In the genomic region with DNA sequence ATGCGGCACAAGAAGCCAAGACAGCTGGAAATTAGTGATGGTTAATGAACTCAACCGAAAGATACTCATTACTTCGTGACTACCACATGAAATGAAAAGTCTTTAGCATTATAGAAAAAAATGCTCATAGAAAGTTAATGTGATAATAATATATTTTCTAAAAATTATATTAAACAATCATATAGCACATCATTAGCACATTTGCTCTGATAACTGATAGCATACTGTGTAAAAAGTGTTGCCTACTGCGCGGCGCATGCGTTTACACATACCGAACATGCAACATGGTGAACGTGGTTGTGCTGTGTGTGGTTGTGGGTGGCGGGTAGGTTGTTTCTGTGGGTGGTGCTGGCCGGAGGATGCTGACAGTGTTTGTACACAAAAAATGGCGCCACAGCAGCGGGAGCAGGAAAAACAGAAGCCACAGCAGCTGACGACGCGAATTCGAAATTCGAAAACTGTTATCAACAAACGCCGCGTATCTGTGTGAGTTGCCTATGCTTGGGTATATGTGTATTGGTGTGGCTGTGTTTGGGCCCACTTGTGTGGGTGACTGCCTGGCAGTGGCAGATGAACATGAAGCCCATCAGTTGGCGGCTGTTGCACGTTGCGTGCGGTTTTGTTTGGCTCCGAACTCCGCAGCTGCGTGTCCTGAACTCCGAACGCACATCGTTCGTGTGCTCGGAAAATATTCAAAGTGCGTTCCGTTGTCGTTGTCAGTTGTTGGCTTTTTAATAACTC, we compare ENCODE assay signal across 1 fruit fly cellular context.
TF ChIP-seq lines count a peak whose summit lies in the region.

A gene (plus strand): TSS at position 604 of the 741 bp plus-strand sequence.

TF ChIP-seq in whole organism, embryonic, 481 proteins besides CTCF, POLR2A, EP300 and RAD21 (continued from another document):
- peak; percentile 28; the same call in 1 of the 3 replicates for TF ChIP-seq CG6175 (GFP tag; IDR thresholded peaks at IDR 0.05; lab: Robert Waterston, UW)
- no peak for TF ChIP-seq dmrt11E (tag; optimal IDR thresholded peaks at IDR 0.05; lab: Kevin White, UChicago)
- TF ChIP-seq vvl (GFP tag; IDR thresholded peaks at IDR 0.05; lab: Robert Waterston, UW), result peak; percentile 71
- TF ChIP-seq CG11504 (tag; optimal IDR thresholded peaks at IDR 0.05; lab: Kevin White, UChicago), result peak; percentile 39
- TF ChIP-seq danr (GFP tag; IDR thresholded peaks at IDR 0.05; lab: Robert Waterston, UW), result peak; percentile 30; the same call in 1 of the 2 replicates
- no peak for TF ChIP-seq vfl (GFP tag; optimal IDR thresholded peaks at IDR 0.05; lab: Kevin White, UChicago)
- no peak for TF ChIP-seq CG10959 (GFP tag; IDR thresholded peaks at IDR 0.05; lab: Robert Waterston, UW)
- TF ChIP-seq Optix (GFP tag; IDR thresholded peaks at IDR 0.05; lab: Robert Waterston, UW), result no peak
- no peak for TF ChIP-seq CG7963 (GFP tag; IDR thresholded peaks at IDR 0.05; lab: Robert Waterston, UW; ENCODE audit: partially characterized antibody)
- peak; percentile 67 for TF ChIP-seq dysf (GFP tag; IDR thresholded peaks at IDR 0.05; lab: Robert Waterston, UW)
- TF ChIP-seq CG11085 (GFP tag; IDR thresholded peaks at IDR 0.05; lab: Robert Waterston, UW), result 0 out of 2 replicates have a peak, but pooled peaks have one; percentile 11
- no peak for TF ChIP-seq Blimp-1 (GFP tag; optimal IDR thresholded peaks at IDR 0.05; lab: Kevin White, UChicago)
- peak; percentile 43; the same call in 1 of the 2 replicates for TF ChIP-seq CG32772 (GFP tag; IDR thresholded peaks at IDR 0.05; lab: Robert Waterston, UW)
- 0 out of 3 replicates have a peak, but pooled peaks have one; percentile 30 for TF ChIP-seq CG11093 (GFP tag; IDR thresholded peaks at IDR 0.05; lab: Robert Waterston, UW)
- no peak for TF ChIP-seq kah (GFP tag; optimal IDR thresholded peaks at IDR 0.05; lab: Kevin White, UChicago)
- 0 out of 2 replicates have a peak, but pooled peaks have one; percentile 9 for TF ChIP-seq CG31224 (GFP tag; IDR thresholded peaks at IDR 0.05; lab: Robert Waterston, UW)
- peak; percentile 47 for TF ChIP-seq lab (GFP tag; optimal IDR thresholded peaks at IDR 0.05; lab: Kevin White, UChicago)
- no peak for TF ChIP-seq HmgD (GFP tag; optimal IDR thresholded peaks at IDR 0.05; lab: Kevin White, UChicago)
- TF ChIP-seq sc (optimal IDR thresholded peaks at IDR 0.05; lab: Kevin White, UChicago), result no peak
- TF ChIP-seq sc (GFP tag; optimal IDR thresholded peaks at IDR 0.05; lab: Kevin White, UChicago), result no peak
- peak; percentile 44 for TF ChIP-seq Deaf1 (tag; optimal IDR thresholded peaks at IDR 0.05; lab: Kevin White, UChicago)
- TF ChIP-seq cwo (GFP tag; optimal IDR thresholded peaks at IDR 0.05; lab: Kevin White, UChicago), result peak; percentile 16
- no peak for TF ChIP-seq trh (GFP tag; optimal IDR thresholded peaks at IDR 0.05; lab: Kevin White, UChicago)
- 0 out of 4 replicates have a peak, but pooled peaks have one; percentile 23 for TF ChIP-seq Gug (GFP tag; IDR thresholded peaks at IDR 0.05; lab: Robert Waterston, UW)
- TF ChIP-seq CG11456 (GFP tag; IDR thresholded peaks at IDR 0.05; lab: Robert Waterston, UW), result peak; percentile 67; the same call in 2 of the 3 replicates
- peak; percentile 19 for TF ChIP-seq cg (GFP tag; optimal IDR thresholded peaks at IDR 0.05; lab: Kevin White, UChicago)
- TF ChIP-seq her (GFP tag; optimal IDR thresholded peaks at IDR 0.05; lab: Kevin White, UChicago), result no peak
- no peak for TF ChIP-seq grau (tag; optimal IDR thresholded peaks at IDR 0.05; lab: Kevin White, UChicago)
- TF ChIP-seq Asciz (GFP tag; optimal IDR thresholded peaks at IDR 0.05; lab: Kevin White, UChicago), result no peak
- peak; percentile 68 for TF ChIP-seq CG32532 (GFP tag; IDR thresholded peaks at IDR 0.05; lab: Robert Waterston, UW)
- TF ChIP-seq disco-r (GFP tag; optimal IDR thresholded peaks at IDR 0.05; lab: Kevin White, UChicago), result no peak
- TF ChIP-seq gce (GFP tag; IDR thresholded peaks at IDR 0.05; lab: Robert Waterston, UW), result 0 out of 3 replicates have a peak, but pooled peaks have one; percentile 28
- TF ChIP-seq CG15269 (tag; optimal IDR thresholded peaks at IDR 0.05; lab: Kevin White, UChicago), result no peak
- peak; percentile 26; the same call in 1 of the 3 replicates for TF ChIP-seq croc (GFP tag; conservative IDR thresholded peaks at IDR 0.05; lab: Robert Waterston, UW)
- peak; percentile 93 for TF ChIP-seq CG5180 (GFP tag; optimal IDR thresholded peaks at IDR 0.05; lab: Kevin White, UChicago)
- TF ChIP-seq CG11247 (GFP tag; IDR thresholded peaks at IDR 0.05; lab: Robert Waterston, UW), result peak; percentile 67
- TF ChIP-seq B-H1 (GFP tag; IDR thresholded peaks at IDR 0.05; lab: Robert Waterston, UW), result peak; percentile 54; the same call in 2 of the 3 replicates
- peak; percentile 54 for TF ChIP-seq CG7372 (GFP tag; IDR thresholded peaks at IDR 0.05; lab: Robert Waterston, UW)
- TF ChIP-seq bbx (GFP tag; IDR thresholded peaks at IDR 0.05; lab: Robert Waterston, UW; ENCODE audit: partially characterized antibody), result no peak
- TF ChIP-seq CG6689 (GFP tag; IDR thresholded peaks at IDR 0.05; lab: Robert Waterston, UW), result peak; percentile 65
- peak; percentile 65; the same call in 2 of the 3 replicates for TF ChIP-seq row (GFP tag; IDR thresholded peaks at IDR 0.05; lab: Robert Waterston, UW)
- peak; percentile 33 for TF ChIP-seq ind (GFP tag; optimal IDR thresholded peaks at IDR 0.05; lab: Kevin White, UChicago)
- TF ChIP-seq CG7357 (GFP tag; IDR thresholded peaks at IDR 0.05; lab: Robert Waterston, UW), result peak; percentile 48; the same call in 1 of the 3 replicates
- no peak for TF ChIP-seq ab (GFP tag; optimal IDR thresholded peaks at IDR 0.05; lab: Kevin White, UChicago)
- TF ChIP-seq dimm (GFP tag; IDR thresholded peaks at IDR 0.05; lab: Robert Waterston, UW), result no peak
- TF ChIP-seq CG14014 (GFP tag; IDR thresholded peaks at IDR 0.05; lab: Robert Waterston, UW), result no peak
- no peak for TF ChIP-seq Tbp (GFP tag; optimal IDR thresholded peaks at IDR 0.05; lab: Kevin White, UChicago)
- TF ChIP-seq ase (GFP tag; IDR thresholded peaks at IDR 0.05; lab: Robert Waterston, UW), result 0 out of 3 replicates have a peak, but pooled peaks have one; percentile 42
- peak; percentile 57 for TF ChIP-seq dmrt99B (tag; optimal IDR thresholded peaks at IDR 0.05; lab: Kevin White, UChicago)
- peak; percentile 46; the same call in 1 of the 2 replicates for TF ChIP-seq ranshi (GFP tag; IDR thresholded peaks at IDR 0.05; lab: Robert Waterston, UW)
- TF ChIP-seq CG11695 (GFP tag; IDR thresholded peaks at IDR 0.05; lab: Robert Waterston, UW), result peak; percentile 69; the same call in 2 of the 3 replicates
- peak; percentile 38; the same call in 1 of the 2 replicates for TF ChIP-seq ap (GFP tag; IDR thresholded peaks at IDR 0.05; lab: Robert Waterston, UW)
- TF ChIP-seq crol (GFP tag; IDR thresholded peaks at IDR 0.05; lab: Robert Waterston, UW), result no peak
- no peak for TF ChIP-seq CG12744 (GFP tag; optimal IDR thresholded peaks at IDR 0.05; lab: Kevin White, UChicago)
- no peak for TF ChIP-seq CG15011 (GFP tag; optimal IDR thresholded peaks at IDR 0.05; lab: Kevin White, UChicago)
- TF ChIP-seq D19B (GFP tag; optimal IDR thresholded peaks at IDR 0.05; lab: Kevin White, UChicago), result peak; percentile 78
- peak; percentile 76 for TF ChIP-seq CG14441 (GFP tag; IDR thresholded peaks at IDR 0.05; lab: Robert Waterston, UW)
- TF ChIP-seq CG18599 (GFP tag; optimal IDR thresholded peaks at IDR 0.05; lab: Kevin White, UChicago), result peak; percentile 41
- no peak for TF ChIP-seq CG17568 (GFP tag; optimal IDR thresholded peaks at IDR 0.05; lab: Kevin White, UChicago)
- peak; percentile 10 for TF ChIP-seq sqz (GFP tag; optimal IDR thresholded peaks at IDR 0.05; lab: Kevin White, UChicago)
- 0 out of 2 replicates have a peak, but pooled peaks have one; percentile 31 for TF ChIP-seq dati (GFP tag; IDR thresholded peaks at IDR 0.05; lab: Robert Waterston, UW)
- TF ChIP-seq ssp (GFP tag; IDR thresholded peaks at IDR 0.05; lab: Robert Waterston, UW), result peak; percentile 40; the same call in 1 of the 2 replicates
- TF ChIP-seq gsb (GFP tag; IDR thresholded peaks at IDR 0.05; lab: Robert Waterston, UW), result peak; percentile 36; the same call in 1 of the 2 replicates
- TF ChIP-seq ro (GFP tag; IDR thresholded peaks at IDR 0.05; lab: Robert Waterston, UW), result no peak
- no peak for TF ChIP-seq CG31365 (tag; optimal IDR thresholded peaks at IDR 0.05; lab: Kevin White, UChicago)
- TF ChIP-seq wdn (GFP tag; IDR thresholded peaks at IDR 0.05; lab: Robert Waterston, UW), result peak; percentile 42; the same call in 1 of the 2 replicates
- no peak for TF ChIP-seq Elba2 (GFP tag; optimal IDR thresholded peaks at IDR 0.05; lab: Kevin White, UChicago)
- no peak for TF ChIP-seq shn (GFP tag; optimal IDR thresholded peaks at IDR 0.05; lab: Kevin White, UChicago)
- TF ChIP-seq CG11696 (GFP tag; IDR thresholded peaks at IDR 0.05; lab: Robert Waterston, UW), result peak; percentile 62
- peak; percentile 13 for TF ChIP-seq CG9727 (GFP tag; optimal IDR thresholded peaks at IDR 0.05; lab: Kevin White, UChicago)
- no peak for TF ChIP-seq BEAF-32 (GFP tag; optimal IDR thresholded peaks at IDR 0.05; lab: Kevin White, UChicago)
- TF ChIP-seq CG15514 (GFP tag; optimal IDR thresholded peaks at IDR 0.05; lab: Kevin White, UChicago), result no peak
- TF ChIP-seq tgo (GFP tag; IDR thresholded peaks at IDR 0.05; lab: Robert Waterston, UW), result peak; percentile 68; the same call in 2 of the 3 replicates
- TF ChIP-seq sug (tag; optimal IDR thresholded peaks at IDR 0.05; lab: Kevin White, UChicago), result no peak
- TF ChIP-seq E2f1 (GFP tag; IDR thresholded peaks at IDR 0.05; lab: Robert Waterston, UW), result peak; percentile 59
- no peak for TF ChIP-seq slp2 (GFP tag; optimal IDR thresholded peaks at IDR 0.05; lab: Kevin White, UChicago)
- TF ChIP-seq pan (optimal IDR thresholded peaks at IDR 0.05; lab: Kevin White, UChicago), result no peak
- peak in 1 of 2 experiments; percentile 83 for TF ChIP-seq pan (GFP tag; optimal IDR thresholded peaks at IDR 0.05 in 1 of 2, IDR thresholded peaks at IDR 0.05 in 1 of 2)
- TF ChIP-seq dpn (GFP tag; optimal IDR thresholded peaks at IDR 0.05; lab: Kevin White, UChicago), result no peak
- TF ChIP-seq Med (GFP tag; lab: Kevin White, UChicago), result peak; percentile 45
- no peak for TF ChIP-seq CG7928 (GFP tag; optimal IDR thresholded peaks at IDR 0.05; lab: Kevin White, UChicago)
- TF ChIP-seq sisA (GFP tag; IDR thresholded peaks at IDR 0.05; lab: Robert Waterston, UW), result 0 out of 2 replicates have a peak, but pooled peaks have one; percentile 15
- peak; percentile 41 for TF ChIP-seq Meics (GFP tag; optimal IDR thresholded peaks at IDR 0.05; lab: Kevin White, UChicago)
- no peak for TF ChIP-seq Doc2 (GFP tag; IDR thresholded peaks at IDR 0.05; lab: Robert Waterston, UW)
- no peak for TF ChIP-seq C15 (GFP tag; IDR thresholded peaks at IDR 0.05; lab: Robert Waterston, UW)
- peak; percentile 69 for TF ChIP-seq lmd (GFP tag; IDR thresholded peaks at IDR 0.05; lab: Robert Waterston, UW)
- TF ChIP-seq CG13296 (GFP tag; optimal IDR thresholded peaks at IDR 0.05; lab: Kevin White, UChicago), result peak; percentile 55
- peak; percentile 42 for TF ChIP-seq CG6272 (GFP tag; IDR thresholded peaks at IDR 0.05; lab: Robert Waterston, UW)
- peak; percentile 38 for TF ChIP-seq HLH3B (GFP tag; IDR thresholded peaks at IDR 0.05; lab: Robert Waterston, UW)
- peak; percentile 53; the same call in 1 of the 2 replicates for TF ChIP-seq CG14667 (GFP tag; IDR thresholded peaks at IDR 0.05; lab: Robert Waterston, UW)
- TF ChIP-seq CG9797 (GFP tag; optimal IDR thresholded peaks at IDR 0.05; lab: Kevin White, UChicago), result no peak
- peak; percentile 68 for TF ChIP-seq stc (GFP tag; IDR thresholded peaks at IDR 0.05; lab: Robert Waterston, UW)
- no peak for TF ChIP-seq unc-4 (GFP tag; IDR thresholded peaks at IDR 0.05; lab: Robert Waterston, UW; ENCODE audit: partially characterized antibody)
- TF ChIP-seq CG4730 (GFP tag; IDR thresholded peaks at IDR 0.05; lab: Robert Waterston, UW), result 0 out of 2 replicates have a peak, but pooled peaks have one; percentile 40
- no peak for TF ChIP-seq Doc3 (GFP tag; IDR thresholded peaks at IDR 0.05; lab: Robert Waterston, UW; ENCODE audit: partially characterized antibody)
- TF ChIP-seq CG2678 (tag; optimal IDR thresholded peaks at IDR 0.05; lab: Kevin White, UChicago), result peak; percentile 69
- TF ChIP-seq CG9932 (GFP tag; IDR thresholded peaks at IDR 0.05; lab: Robert Waterston, UW), result peak; percentile 30; the same call in 1 of the 2 replicates
- no peak for TF ChIP-seq ash1 (GFP tag; optimal IDR thresholded peaks at IDR 0.05; lab: Kevin White, UChicago)
- TF ChIP-seq gem (tag; optimal IDR thresholded peaks at IDR 0.05; lab: Kevin White, UChicago), result peak; percentile 35
- TF ChIP-seq seq (GFP tag; IDR thresholded peaks at IDR 0.05; lab: Robert Waterston, UW), result no peak
- 0 out of 2 replicates have a peak, but pooled peaks have one; percentile 36 for TF ChIP-seq slbo (GFP tag; IDR thresholded peaks at IDR 0.05; lab: Robert Waterston, UW)
- TF ChIP-seq Taf1 (GFP tag; IDR thresholded peaks at IDR 0.05; lab: Robert Waterston, UW), result peak; percentile 53; the same call in 1 of the 2 replicates
- TF ChIP-seq ttk (GFP tag; IDR thresholded peaks at IDR 0.05; lab: Robert Waterston, UW), result peak; percentile 43; the same call in 1 of the 2 replicates
- TF ChIP-seq Atf-2 (GFP tag; optimal IDR thresholded peaks at IDR 0.05; lab: Kevin White, UChicago), result no peak
- TF ChIP-seq scrt (GFP tag; optimal IDR thresholded peaks at IDR 0.05; lab: Kevin White, UChicago), result peak; percentile 52
